Fruit fly (Drosophila melanogaster) S2 (cell line): ENCODE measurements around the gene CG34325.
A peak's percentile ranks its signal among the peaks of the same experiment; 100 is the strongest.

ENCODE experiments used
- CG8478 ChIP-seq: fragments of >200 bp; optimal IDR thresholded peaks from 2 replicates; lab custom pipeline; 2018
- CTCF ChIP-seq, 2 experiments: fragments of >200 bp; optimal IDR thresholded peaks; 2 replicates each; lab custom pipeline; 2018

The CG34325 gene

DNA sequence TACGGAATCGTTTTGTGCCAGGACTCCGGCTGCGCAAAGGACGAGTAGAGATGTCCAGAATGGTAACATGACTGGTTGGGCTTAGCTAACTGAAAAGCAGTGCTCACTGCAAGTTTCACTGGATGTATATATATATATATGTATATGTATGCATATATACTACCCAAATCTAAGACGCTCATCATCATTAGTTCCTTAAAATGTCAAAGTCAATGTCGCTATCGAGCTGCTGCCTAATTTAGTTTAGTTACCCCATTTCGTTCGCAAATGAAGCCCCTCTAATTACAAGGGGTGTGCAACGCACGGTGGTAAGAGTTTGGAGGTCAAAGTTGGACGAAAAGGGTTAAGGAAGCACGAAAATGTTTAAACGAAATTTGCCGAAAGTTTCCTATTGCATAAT is 21.1 kb downstream of the CG34325 start, which contains the start of gene CG9676:
CG9676 (minus strand) TSS at position 101 of the 400 bp plus-strand sequence.
- TF ChIP-seq CTCF (optimal IDR thresholded peaks at IDR 0.05; lab: Kevin White, UChicago) (no peak), CG8478 (lab: Kevin White, UChicago) (no peak)

DNA sequence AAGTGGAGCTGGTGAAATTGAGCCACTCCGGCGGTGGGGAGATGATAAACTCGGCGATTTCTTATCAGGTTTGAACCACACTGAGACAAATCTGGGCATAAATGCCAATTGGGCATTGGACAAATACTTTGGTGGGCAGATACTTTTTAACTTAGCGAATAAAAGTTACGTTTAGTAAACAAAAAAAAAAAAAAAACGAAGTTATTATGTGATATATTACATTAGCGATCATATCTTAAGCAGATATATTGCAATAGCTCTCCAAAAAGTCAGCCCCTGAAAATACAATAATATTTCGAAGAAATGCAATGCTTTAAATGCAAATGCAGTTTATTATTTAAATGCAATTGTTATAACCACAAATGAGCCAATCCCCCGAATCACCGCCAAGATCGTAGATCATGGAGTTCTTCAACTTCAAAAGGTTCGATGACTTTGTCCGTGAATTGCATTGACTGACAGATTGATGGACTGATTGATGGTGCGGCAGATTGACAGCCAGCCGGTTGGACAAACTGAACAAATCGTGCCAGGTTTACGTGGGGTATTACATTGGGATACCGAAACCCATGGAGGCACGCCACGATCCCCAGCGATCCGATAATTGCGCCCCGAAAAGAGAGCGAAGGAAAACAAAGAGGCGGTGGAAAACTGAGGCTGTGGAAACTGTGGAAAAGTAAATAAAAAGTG is 23.2 kb downstream of the CG34325 start:
- no peak for TF ChIP-seq CG8478 (lab: Kevin White, UChicago)
- TF ChIP-seq CTCF (optimal IDR thresholded peaks at IDR 0.05; lab: Kevin White, UChicago): no peak

DNA sequence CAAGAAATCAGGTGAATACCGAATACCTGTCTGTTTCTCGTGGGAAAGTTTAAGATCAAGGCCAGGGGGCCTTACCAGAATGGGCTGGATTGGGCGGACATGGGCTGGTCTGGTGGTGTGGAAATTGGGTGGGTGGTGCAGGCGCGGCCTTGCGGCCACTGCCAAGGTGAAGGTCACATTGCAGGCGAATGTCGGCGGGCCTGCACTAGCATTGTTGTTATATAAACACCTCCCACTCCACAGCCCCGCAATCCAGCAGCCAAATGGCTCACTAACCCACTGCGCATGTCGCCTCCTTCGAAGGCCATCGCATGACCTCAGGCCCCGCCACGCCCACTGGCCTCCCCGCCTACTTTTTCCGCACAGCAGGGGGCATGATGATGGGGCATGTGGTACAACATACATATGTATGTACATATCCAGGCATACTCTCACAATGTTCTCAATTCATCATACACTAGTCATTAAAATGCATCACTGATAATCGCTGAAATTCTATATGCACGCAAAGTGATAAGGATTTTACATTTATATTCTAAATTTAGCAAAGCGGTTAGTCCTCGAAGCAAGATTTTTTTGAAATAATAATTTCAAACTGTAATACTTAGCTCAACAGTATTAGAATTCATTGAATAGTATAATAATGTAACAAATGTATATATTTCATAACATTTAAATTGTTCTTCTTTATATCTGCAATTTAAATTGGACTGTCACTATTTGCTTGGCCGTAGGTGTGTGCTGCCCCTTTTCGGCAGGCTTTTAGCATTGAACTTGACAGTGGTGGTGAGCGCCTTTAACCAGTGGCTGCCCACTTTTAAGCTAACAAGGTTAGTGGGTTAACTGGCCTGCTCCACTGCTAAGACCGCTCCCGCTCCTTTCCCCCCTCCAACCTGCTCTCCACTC is 24.3 kb downstream of the CG34325 start:
- TF ChIP-seq CTCF (optimal IDR thresholded peaks at IDR 0.05; lab: Kevin White, UChicago): no peak
- no peak for TF ChIP-seq CG8478 (lab: Kevin White, UChicago)

DNA sequence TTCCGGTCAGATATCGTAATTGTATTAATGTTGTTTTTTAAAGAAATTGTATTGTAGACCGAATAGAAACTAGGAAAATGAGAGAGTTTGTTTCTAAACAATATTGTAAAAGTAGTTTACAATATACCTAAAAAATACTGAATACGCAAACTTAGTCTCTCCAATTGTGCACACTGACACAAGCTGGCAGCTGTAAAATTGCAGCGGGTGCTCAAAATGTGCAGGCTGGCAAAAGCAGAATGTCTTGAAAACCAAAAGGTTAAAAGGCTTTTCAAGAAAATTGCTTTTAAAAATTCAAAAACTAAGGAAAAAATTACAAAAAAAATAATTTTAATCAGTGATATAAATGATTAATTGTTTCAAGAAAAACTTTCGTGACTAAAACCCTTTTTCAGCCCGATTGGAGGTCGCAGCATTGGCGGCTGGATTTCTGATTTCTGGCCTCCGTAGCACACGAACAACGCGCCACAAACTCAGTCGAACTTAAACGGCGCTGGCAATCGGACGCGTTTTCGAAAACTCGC is 25.5 kb downstream of the CG34325 start, which contains the start of gene CG4678:
CG4678 (plus strand) TSS at position 474 of the 524 bp plus-strand sequence.
- TF ChIP-seq CTCF (optimal IDR thresholded peaks at IDR 0.05; lab: Kevin White, UChicago) (peak in 1 of 2 experiments; percentile 23), CG8478 (lab: Kevin White, UChicago) (no peak)

DNA sequence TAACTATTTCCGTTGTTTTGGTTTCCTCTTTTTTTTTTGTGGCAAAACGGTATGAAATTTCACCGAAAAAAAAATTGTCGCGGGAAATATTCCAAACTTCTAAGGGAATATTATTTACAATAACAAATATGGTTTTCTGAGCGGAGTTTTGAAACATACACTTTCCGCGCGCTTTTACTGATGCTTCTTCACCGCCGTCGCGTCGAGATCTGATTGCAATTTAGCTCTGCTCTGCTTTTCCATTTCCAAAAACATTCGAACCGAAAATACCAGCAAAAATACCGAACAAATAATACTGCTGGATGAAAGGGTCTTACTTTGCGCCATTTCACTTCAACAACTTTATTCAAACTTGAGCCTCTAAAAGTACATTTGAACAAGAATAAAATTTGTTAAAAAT is 26.3 kb downstream of the CG34325 start, which contains the start of gene Septin4:
Septin4 (minus strand) TSS at position 215 of the 400 bp plus-strand sequence.
- no peak for TF ChIP-seq CG8478 (lab: Kevin White, UChicago)
- no peak for TF ChIP-seq CTCF (optimal IDR thresholded peaks at IDR 0.05; lab: Kevin White, UChicago)

DNA sequence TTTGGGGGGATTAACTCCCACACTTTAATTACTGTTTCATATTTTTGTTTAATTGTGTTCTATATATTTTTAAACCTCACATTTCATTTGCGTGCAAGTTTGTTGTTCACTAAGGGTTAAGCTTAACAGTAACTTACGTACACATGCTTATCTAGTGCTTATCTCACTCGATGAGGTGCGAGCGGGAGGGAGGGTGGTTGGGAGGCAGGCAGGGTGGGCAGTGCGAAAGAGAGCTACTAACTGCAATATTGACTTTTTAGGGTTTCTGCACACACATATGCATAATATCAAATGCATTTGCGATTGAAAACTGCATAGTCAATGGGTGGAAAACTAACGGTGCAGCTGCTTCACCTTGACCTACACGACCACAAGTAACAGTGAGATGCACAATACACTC is 26.7 kb downstream of the CG34325 start:
- TF ChIP-seq CG8478 (lab: Kevin White, UChicago) (no peak), CTCF (optimal IDR thresholded peaks at IDR 0.05; lab: Kevin White, UChicago) (no peak)

DNA sequence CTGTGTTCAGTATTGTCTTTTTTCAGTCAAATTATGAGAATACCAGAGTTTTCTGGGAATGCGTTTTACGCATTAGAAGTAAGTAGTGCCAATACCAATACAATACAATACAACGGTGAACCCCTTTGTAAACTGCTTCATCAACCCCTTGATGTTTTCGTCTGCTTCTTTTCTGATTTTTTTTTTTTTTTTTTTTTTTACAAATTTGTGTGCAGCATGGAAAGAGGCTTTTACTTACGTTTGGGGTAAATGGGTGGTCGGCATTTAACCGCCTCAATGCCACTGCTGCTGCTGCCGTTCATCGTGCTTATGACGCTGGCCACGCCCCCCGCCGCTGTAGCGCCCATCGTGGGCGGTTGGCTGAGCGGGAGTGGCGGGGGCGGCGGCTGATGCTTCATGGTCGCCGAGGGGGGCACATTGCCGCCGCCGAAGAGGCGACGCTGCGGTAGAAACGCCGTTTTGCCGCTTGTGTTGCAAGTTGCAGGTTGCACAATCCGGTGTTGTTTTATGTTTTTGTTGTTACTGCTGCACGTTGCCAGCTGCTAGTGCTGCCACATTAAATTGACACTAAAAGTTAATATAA is 27.3 kb downstream of the CG34325 start:
- no peak for TF ChIP-seq CG8478 (lab: Kevin White, UChicago)
- TF ChIP-seq CTCF (optimal IDR thresholded peaks at IDR 0.05; lab: Kevin White, UChicago): no peak

DNA sequence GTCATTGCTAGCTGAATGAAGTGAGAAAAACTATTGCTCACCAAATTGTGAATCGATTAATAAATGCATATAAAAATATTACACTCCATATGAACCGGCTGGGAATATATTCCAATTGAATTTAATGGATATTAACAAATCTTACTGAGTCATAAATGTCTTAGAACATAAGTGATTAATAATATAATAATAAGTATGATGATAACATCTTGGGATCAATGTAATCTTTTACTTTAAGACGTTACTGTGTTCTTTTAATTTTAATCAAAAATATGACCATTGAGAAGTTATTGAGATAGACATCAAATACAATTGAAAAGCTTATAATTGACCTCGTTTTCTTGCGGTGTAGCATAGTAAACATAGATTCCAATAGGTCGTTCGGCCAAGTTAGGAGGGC is 28.9 kb downstream of the CG34325 start:
- TF ChIP-seq CTCF (optimal IDR thresholded peaks at IDR 0.05; lab: Kevin White, UChicago) (no peak), CG8478 (lab: Kevin White, UChicago) (no peak)

DNA sequence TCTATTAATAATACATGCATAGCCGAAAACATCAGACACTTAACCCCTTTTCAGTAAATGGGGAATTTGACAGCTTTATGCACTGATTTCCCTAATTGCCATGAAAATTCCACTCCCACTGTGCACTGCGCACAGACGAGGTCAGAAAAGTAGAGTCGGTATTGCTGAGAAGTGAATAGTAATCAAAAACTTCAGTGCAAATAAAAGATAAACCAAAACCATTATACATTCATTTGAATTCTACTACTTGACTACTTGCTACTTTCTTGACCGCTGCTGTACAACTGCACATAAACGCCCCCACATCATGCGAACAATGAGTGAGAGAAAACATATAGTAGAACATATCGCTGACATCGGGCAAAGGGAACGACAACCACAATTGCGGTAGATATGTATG is 29.8 kb downstream of the CG34325 start:
- TF ChIP-seq CTCF (optimal IDR thresholded peaks at IDR 0.05; lab: Kevin White, UChicago) (no peak), CG8478 (lab: Kevin White, UChicago) (no peak)

DNA sequence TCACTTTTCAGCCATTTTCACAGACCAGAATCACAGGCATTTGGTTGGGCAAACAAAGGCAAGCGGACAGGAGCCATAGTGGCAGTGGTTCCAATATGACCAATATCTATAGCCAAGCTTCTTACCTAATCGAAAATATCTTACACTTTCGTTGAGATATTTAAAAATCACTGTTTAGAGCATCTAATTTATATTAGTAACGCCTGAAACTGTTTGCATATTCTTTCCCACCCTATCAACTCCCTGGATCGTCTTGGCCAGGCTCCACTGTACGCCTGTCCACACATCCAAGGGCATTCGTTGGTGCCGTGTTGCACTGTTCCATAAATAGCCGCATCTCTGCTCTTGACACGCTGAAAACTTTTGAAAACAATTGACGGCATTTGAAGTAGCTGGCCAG is 30.7 kb downstream of the CG34325 start:
- no peak for TF ChIP-seq CTCF (optimal IDR thresholded peaks at IDR 0.05; lab: Kevin White, UChicago)
- no peak for TF ChIP-seq CG8478 (lab: Kevin White, UChicago)

DNA sequence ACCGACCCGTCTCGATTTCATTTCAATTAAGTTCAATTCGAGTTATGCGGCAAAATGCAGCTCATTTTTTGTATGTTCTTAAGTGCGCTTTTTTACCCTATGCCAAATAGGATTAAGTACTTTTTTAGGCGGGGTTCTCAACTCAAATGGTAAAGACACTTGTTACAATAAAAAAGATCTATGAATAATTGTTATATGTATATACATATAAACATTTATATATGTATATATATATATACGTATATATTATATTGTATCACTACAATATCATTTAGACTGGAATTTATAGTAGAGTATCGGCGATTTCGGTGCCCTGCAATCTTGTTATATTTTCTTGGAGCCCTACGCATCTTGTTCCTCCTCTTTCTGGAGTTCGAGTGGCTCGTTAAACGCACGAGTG is 31.2 kb downstream of the CG34325 start:
- TF ChIP-seq CTCF (optimal IDR thresholded peaks at IDR 0.05; lab: Kevin White, UChicago) (no peak), CG8478 (lab: Kevin White, UChicago) (no peak)

DNA sequence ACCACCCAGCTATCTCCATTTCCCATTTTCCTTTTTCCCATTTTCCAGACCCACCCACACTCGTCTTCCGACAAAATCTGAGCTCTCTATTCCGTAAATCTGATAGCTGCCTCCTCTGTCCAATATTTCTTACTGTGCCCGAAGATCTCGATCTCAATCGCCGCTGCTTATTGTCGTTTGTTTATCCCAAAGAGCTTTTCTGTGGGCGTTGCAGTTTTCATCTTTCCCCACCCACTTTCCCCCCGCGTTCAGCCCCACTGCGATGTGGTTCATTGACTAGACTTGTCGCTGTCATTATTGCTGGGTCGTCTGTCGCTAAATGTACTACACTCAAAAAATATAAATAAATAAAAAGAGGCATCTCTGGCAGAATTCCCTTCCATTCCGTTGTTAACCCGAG is 31.9 kb downstream of the CG34325 start:
- no peak for TF ChIP-seq CG8478 (lab: Kevin White, UChicago)
- TF ChIP-seq CTCF (optimal IDR thresholded peaks at IDR 0.05; lab: Kevin White, UChicago): no peak

DNA sequence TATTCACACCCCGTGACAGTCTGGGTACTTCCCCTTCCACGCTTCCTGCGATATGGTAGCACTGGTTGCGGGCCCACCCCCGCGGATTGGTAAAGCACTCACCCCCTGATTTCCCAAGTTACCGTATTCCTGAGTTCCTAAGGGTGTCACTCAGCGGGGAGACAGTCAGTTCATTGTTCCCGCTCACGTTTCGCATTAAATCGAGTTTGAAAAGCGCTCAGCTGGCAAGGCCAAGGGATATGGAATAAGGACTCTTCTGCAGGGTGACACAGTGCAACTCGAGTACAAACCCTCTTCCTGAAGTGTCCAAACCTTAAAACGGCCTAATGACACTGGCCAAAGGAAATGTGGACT is 33.1 kb downstream of the CG34325 start:
- TF ChIP-seq CG8478 (lab: Kevin White, UChicago): no peak
- TF ChIP-seq CTCF (optimal IDR thresholded peaks at IDR 0.05; lab: Kevin White, UChicago): no peak

DNA sequence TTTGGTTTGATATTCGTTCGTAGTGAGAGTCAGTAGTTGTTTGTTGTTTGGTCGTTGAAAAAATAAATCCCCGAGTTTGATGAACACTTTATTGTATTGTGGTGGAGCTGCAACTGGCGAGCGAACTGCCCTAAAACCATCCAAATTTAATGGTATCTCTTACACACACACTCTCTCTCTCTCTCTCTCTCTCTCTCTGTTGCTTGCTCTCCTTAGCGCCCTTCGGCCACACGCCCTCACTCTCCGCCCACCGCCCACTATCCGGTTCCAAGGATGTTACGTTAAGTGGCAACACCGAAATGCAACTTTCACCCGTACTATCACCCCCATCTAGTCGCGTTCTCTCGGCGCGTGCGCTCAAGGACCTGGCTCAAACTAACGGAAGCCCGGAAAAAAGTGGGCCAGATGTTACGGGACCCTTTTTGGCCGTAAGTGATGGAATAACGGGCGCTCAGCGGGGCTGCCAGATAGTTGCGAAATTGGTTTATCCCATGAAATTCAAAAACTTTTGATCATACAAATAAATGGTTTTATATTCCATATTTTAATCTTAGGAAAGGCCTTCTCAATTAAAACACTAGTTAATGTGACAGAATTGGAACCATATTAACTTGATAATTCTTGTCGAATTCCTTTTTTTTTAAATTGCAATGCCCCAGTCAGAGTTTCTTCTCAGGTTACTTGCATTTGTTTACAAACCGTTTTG is 33.7 kb downstream of the CG34325 start:
- no peak for TF ChIP-seq CG8478 (lab: Kevin White, UChicago)
- TF ChIP-seq CTCF (optimal IDR thresholded peaks at IDR 0.05; lab: Kevin White, UChicago): no peak
